Worm (Caenorhabditis elegans): Measurements from ENCODE around the gene C47E8.9.

- TF ChIP-seq Y53F4B.3 (GFP tag; IDR thresholded peaks at IDR 0.05) (no peak), ztf-28 (GFP tag; IDR thresholded peaks at IDR 0.05) (no peak), ZK185.1 (tag; optimal IDR thresholded peaks at IDR 0.05; ENCODE audit: poor library complexity, severe bottlenecking) (no peak), F49E8.2 (tag; optimal IDR thresholded peaks at IDR 0.05; ENCODE audit: insufficient read depth) (no peak), ets-4 (GFP tag; optimal IDR thresholded peaks at IDR 0.05) (no peak)
Measured at ce11 chrV:14638075-14638474, 25.0 kb upstream of the C47E8.9 start.
